Worm (Caenorhabditis elegans): Measurements from ENCODE around the gene emg-1.
A peak's percentile ranks its signal among the peaks of the same experiment; 100 is the strongest.

The emg-1 gene

DNA sequence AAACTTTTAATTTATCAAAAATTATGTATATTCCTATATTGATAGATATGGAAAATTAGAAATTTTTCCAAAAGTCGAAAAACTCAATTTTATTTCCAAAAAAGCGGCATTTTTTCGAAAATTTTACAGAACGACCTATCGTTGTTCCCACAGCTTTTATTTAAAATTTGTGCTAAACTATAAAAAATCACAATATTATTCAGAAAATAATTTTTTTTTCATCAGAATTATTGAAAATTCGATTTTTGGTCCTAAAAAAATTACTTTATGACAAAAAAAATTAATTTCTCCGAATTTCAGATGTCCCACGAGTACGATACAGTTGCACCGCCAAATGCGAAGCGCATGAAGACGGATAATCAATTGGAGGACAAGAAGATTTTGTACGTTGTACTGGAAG lies at the start of gene emg-1:
TSS of gene emg-1 (plus strand) at position 301 of the 400 bp plus-strand sequence.
- TF ChIP-seq tbx-11 (GFP tag; IDR thresholded peaks at IDR 0.05) (no peak), hnd-1 (tag; optimal IDR thresholded peaks at IDR 0.05) (no peak), ceh-13 (GFP tag; optimal IDR thresholded peaks at IDR 0.05) (no peak), tbx-37 (GFP tag; conservative IDR thresholded peaks at IDR 0.05) (no peak), ceh-36 (tag; optimal IDR thresholded peaks at IDR 0.05) (no peak), scrt-1 (GFP tag; IDR thresholded peaks at IDR 0.05) (no peak), ama-1 (optimal IDR thresholded peaks at IDR 0.05) (no peak), sea-1 (GFP tag; conservative IDR thresholded peaks at IDR 0.05) (no peak), B0310.2 (tag; optimal IDR thresholded peaks at IDR 0.05) (no peak)

DNA sequence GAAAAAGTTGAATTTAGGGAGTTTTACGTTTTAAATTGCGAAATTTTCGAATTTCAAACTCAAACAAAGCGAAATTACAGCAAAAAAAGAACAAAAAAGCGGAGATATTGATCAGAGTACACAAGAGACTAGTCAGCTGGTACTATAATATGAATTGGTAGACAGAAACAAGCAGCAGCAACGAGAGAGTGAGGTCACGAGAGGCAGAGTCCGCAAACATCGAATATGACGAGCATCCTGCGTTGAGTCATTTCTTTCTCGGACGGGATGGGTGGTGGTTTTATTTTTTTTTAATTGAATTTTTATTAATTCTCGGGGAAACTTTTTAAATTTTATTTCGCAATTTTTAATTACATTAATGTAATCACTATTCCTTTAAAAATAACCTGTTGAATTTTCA lies 49.6 kb upstream of the emg-1 start:
- no peak for TF ChIP-seq B0310.2 (tag; optimal IDR thresholded peaks at IDR 0.05)
- no peak for TF ChIP-seq tbx-11 (GFP tag; IDR thresholded peaks at IDR 0.05)
- peak; percentile 58 for TF ChIP-seq F13C5.2 (tag; optimal IDR thresholded peaks at IDR 0.05)
- TF ChIP-seq ama-1 (optimal IDR thresholded peaks at IDR 0.05): no peak
- no peak for TF ChIP-seq sea-1 (GFP tag; conservative IDR thresholded peaks at IDR 0.05)
- TF ChIP-seq ets-7 (tag; optimal IDR thresholded peaks at IDR 0.05): no peak
- no peak for TF ChIP-seq hnd-1 (tag; optimal IDR thresholded peaks at IDR 0.05)
- no peak for TF ChIP-seq flt-1 (GFP tag; IDR thresholded peaks at IDR 0.05)

DNA sequence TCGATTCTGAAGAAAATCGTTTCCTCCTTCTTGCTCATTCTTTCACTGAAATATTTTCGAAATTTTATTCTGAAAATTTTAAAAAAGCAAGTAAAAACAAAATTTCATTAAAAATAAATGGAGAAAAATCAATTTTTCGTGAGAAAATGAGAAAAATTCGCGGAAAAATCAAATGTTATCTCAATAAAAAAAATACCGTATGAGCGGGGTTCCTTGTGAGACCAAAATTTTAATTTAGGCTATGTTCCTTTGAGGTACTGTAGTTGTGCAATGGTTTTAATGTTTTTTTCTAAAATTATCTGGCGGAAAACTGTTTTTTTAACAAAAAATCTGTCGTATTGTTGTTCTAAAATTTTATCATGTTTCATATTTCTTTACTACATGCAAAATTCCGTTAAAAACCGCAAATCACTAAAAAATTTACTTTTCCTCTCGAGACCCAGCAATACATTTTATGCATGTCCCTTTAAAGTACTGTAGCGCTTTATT lies 49.1 kb upstream of the emg-1 start, which contains the start of gene epg-6:
TSS of gene epg-6 (minus strand) at position 51 of the 489 bp plus-strand sequence.
- no peak for TF ChIP-seq pes-1 (GFP tag; IDR thresholded peaks at IDR 0.05)
- no peak for TF ChIP-seq hmbx-1 (tag; optimal IDR thresholded peaks at IDR 0.05)
- TF ChIP-seq B0310.2 (tag; optimal IDR thresholded peaks at IDR 0.05): no peak
- TF ChIP-seq sea-1 (GFP tag; conservative IDR thresholded peaks at IDR 0.05): no peak
- no peak for TF ChIP-seq aly-1 (tag; optimal IDR thresholded peaks at IDR 0.05)
- TF ChIP-seq scrt-1 (GFP tag; IDR thresholded peaks at IDR 0.05): no peak
- TF ChIP-seq F13C5.2 (tag; optimal IDR thresholded peaks at IDR 0.05): no peak
- TF ChIP-seq ama-1 (optimal IDR thresholded peaks at IDR 0.05): no peak
- TF ChIP-seq flt-1 (GFP tag; IDR thresholded peaks at IDR 0.05): no peak
- no peak for TF ChIP-seq tbx-11 (GFP tag; IDR thresholded peaks at IDR 0.05)
- no peak for TF ChIP-seq ets-7 (tag; optimal IDR thresholded peaks at IDR 0.05)
- TF ChIP-seq ceh-36 (tag; optimal IDR thresholded peaks at IDR 0.05): no peak
- no peak for TF ChIP-seq tbx-37 (GFP tag; conservative IDR thresholded peaks at IDR 0.05)
- no peak for TF ChIP-seq ceh-13 (GFP tag; optimal IDR thresholded peaks at IDR 0.05)
- TF ChIP-seq hnd-1 (tag; optimal IDR thresholded peaks at IDR 0.05): no peak

- TF ChIP-seq ets-7 (tag; optimal IDR thresholded peaks at IDR 0.05): no peak
- peak; percentile 59 for TF ChIP-seq ceh-36 (tag; optimal IDR thresholded peaks at IDR 0.05)
Measured at ce11 chrIII:10600894-10601293, 48.4 kb upstream of the emg-1 start.

DNA sequence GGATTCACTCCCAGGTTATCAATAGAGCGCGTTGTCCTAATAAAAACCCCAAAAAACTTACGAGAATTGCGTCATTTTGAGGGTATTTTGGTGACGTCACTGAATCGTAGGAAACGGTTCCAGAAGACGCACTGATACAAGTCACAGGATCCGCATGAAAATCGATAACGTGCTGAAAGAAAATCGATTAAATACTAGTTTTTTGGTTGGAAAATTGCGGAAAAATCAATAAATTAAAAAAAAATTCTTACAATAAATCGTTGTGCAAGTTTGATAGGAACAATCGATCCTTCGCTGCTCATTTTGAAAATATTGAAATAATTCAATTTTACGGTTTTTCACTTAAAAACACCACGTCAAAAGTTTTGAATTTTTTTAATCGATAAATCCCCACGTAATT lies 46.1 kb upstream of the emg-1 start, which contains the start of gene Y39A1A.2:
TSS of gene Y39A1A.2 (minus strand) at position 319 of the 400 bp plus-strand sequence.
- TF ChIP-seq F13C5.2 (tag; optimal IDR thresholded peaks at IDR 0.05) (no peak), pes-1 (GFP tag; IDR thresholded peaks at IDR 0.05) (no peak), aly-1 (tag; optimal IDR thresholded peaks at IDR 0.05) (no peak), ceh-13 (GFP tag; optimal IDR thresholded peaks at IDR 0.05) (no peak), B0310.2 (tag; optimal IDR thresholded peaks at IDR 0.05) (no peak)

DNA sequence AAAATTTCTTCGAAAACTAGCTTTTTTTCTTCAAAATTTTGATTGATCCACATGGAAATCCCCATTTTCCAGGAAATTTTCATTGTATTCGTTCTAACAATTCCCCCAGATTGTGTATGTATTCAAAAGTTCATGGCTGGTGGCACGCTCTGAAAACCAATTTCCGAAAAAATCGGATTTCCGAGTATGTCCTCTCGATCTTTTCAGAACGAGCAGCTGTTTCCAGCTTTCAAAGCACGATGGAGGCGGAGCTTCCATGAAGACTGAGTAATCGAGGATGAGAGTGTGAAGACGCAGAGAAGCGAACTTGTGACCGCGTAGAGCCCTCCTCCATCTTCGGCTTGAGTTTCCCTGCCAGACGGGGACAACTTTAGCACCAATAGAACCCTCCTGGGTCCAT lies 45.0 kb upstream of the emg-1 start:
- no peak for TF ChIP-seq pes-1 (GFP tag; IDR thresholded peaks at IDR 0.05)
- TF ChIP-seq tbx-37 (GFP tag; conservative IDR thresholded peaks at IDR 0.05): no peak
- TF ChIP-seq flt-1 (GFP tag; IDR thresholded peaks at IDR 0.05): no peak
- no peak for TF ChIP-seq ama-1 (optimal IDR thresholded peaks at IDR 0.05)
- no peak for TF ChIP-seq ceh-36 (tag; optimal IDR thresholded peaks at IDR 0.05)
- TF ChIP-seq hmg-4 (GFP tag; optimal IDR thresholded peaks at IDR 0.05): no peak
- TF ChIP-seq B0310.2 (tag; optimal IDR thresholded peaks at IDR 0.05): no peak
- no peak for TF ChIP-seq tbx-11 (GFP tag; IDR thresholded peaks at IDR 0.05)

DNA sequence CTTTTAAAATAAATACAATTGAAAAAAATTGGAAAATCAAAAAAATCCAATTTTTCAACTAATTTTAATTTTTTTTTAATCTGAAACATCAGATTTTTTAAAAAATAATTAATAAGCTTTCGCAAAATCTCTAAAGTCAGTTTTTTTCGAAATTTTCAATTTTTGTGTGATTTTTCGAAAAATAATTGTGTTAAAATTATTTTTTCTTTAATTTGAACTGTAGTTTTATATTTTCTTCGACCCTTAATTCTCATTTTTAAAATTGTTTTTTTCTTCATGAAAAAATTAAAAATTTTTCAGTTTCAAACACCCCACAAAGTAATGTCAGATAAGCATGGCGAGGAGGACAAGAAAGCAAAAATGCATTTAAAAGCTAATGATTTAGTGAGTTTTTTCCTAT lies 44.3 kb upstream of the emg-1 start, which contains the start of gene rabx-5:
TSS of gene rabx-5 (plus strand) at position 301 of the 400 bp plus-strand sequence.
- TF ChIP-seq pes-1 (GFP tag; IDR thresholded peaks at IDR 0.05) (no peak), tra-4 (tag; optimal IDR thresholded peaks at IDR 0.05) (no peak), hmbx-1 (tag; optimal IDR thresholded peaks at IDR 0.05) (no peak), sea-1 (GFP tag; conservative IDR thresholded peaks at IDR 0.05) (no peak), tbx-37 (GFP tag; conservative IDR thresholded peaks at IDR 0.05) (no peak)

ce11 chrIII:10608161-10608560 lies 41.2 kb upstream of the emg-1 start:
- TF ChIP-seq aly-1 (tag; optimal IDR thresholded peaks at IDR 0.05) (no peak), ceh-13 (GFP tag; optimal IDR thresholded peaks at IDR 0.05) (no peak), ceh-36 (tag; optimal IDR thresholded peaks at IDR 0.05) (no peak), tbx-11 (GFP tag; IDR thresholded peaks at IDR 0.05) (no peak), tra-4 (tag; optimal IDR thresholded peaks at IDR 0.05) (no peak), pes-1 (GFP tag; IDR thresholded peaks at IDR 0.05) (no peak), ama-1 (optimal IDR thresholded peaks at IDR 0.05) (no peak), hmbx-1 (tag; optimal IDR thresholded peaks at IDR 0.05) (no peak), sea-1 (GFP tag; conservative IDR thresholded peaks at IDR 0.05) (no peak), tbx-37 (GFP tag; conservative IDR thresholded peaks at IDR 0.05) (no peak), hmg-4 (GFP tag; optimal IDR thresholded peaks at IDR 0.05) (no peak), F13C5.2 (tag; optimal IDR thresholded peaks at IDR 0.05) (no peak), hnd-1 (tag; optimal IDR thresholded peaks at IDR 0.05) (no peak), flt-1 (GFP tag; IDR thresholded peaks at IDR 0.05) (no peak), B0310.2 (tag; optimal IDR thresholded peaks at IDR 0.05) (no peak), scrt-1 (GFP tag; IDR thresholded peaks at IDR 0.05) (no peak), ets-7 (tag; optimal IDR thresholded peaks at IDR 0.05) (no peak)

Data from whole organism, early embryonic.